Worm (Caenorhabditis elegans): ENCODE data around the gene clec-61.
A peak's percentile ranks its signal among the peaks of the same experiment; 100 is the strongest.

- TF ChIP-seq ZK546.5 (tag; optimal IDR thresholded peaks at IDR 0.05), result no peak
- TF ChIP-seq ceh-82 (tag; optimal IDR thresholded peaks at IDR 0.05), result no peak
- peak; percentile 44 to 52 for TF ChIP-seq lsy-2 (tag; optimal IDR thresholded peaks at IDR 0.05)
- peak; percentile 54 for TF ChIP-seq mes-2 (tag; optimal IDR thresholded peaks at IDR 0.05; ENCODE audit: poor library complexity, severe bottlenecking)
- no peak for TF ChIP-seq ceh-62 (tag; optimal IDR thresholded peaks at IDR 0.05)
- no peak for TF ChIP-seq cey-2 (tag; optimal IDR thresholded peaks at IDR 0.05; ENCODE audit: borderline replicate concordance, insufficient read depth)
- no peak for TF ChIP-seq zag-1 (tag; optimal IDR thresholded peaks at IDR 0.05)
- TF ChIP-seq nhr-10 (tag; optimal IDR thresholded peaks at IDR 0.05), result no peak
Observed at ce11 chrII:10501578-10501977, 11.2 kb upstream of the clec-61 start.

All from whole organism, L4 larva.